Fruit fly (Drosophila melanogaster): ENCODE data around the gene Ziz.
A peak's percentile ranks its signal among the peaks of the same experiment; 100 is the strongest.

Ziz gene

dm6 chr2L:7424907-7425689 lies 71.0 kb downstream of the Ziz start (continued):
- TF ChIP-seq shn (GFP tag; optimal IDR thresholded peaks at IDR 0.05), result peak; percentile 59
- TF ChIP-seq nom (GFP tag; optimal IDR thresholded peaks at IDR 0.05), result no peak
- TF ChIP-seq GATAe (GFP tag; conservative IDR thresholded peaks at IDR 0.05), result no peak
- no peak for TF ChIP-seq CG3726 (GFP tag; IDR thresholded peaks at IDR 0.05)
- no peak for TF ChIP-seq ro (GFP tag; IDR thresholded peaks at IDR 0.05)
- no peak for TF ChIP-seq Eip74EF (GFP tag; optimal IDR thresholded peaks at IDR 0.05)
- TF ChIP-seq gce (GFP tag; IDR thresholded peaks at IDR 0.05), result no peak
- no peak for TF ChIP-seq CG5245 (GFP tag; optimal IDR thresholded peaks at IDR 0.05)
- no peak for TF ChIP-seq kni (GFP tag; optimal IDR thresholded peaks at IDR 0.05)
- TF ChIP-seq Nf-YA (GFP tag; IDR thresholded peaks at IDR 0.05), result no peak
- peak; percentile 45; the same call in 1 of the 2 replicates for TF ChIP-seq seq (GFP tag; IDR thresholded peaks at IDR 0.05)
- TF ChIP-seq C15 (GFP tag; IDR thresholded peaks at IDR 0.05), result peak; percentile 37; the same call in 1 of the 3 replicates
- TF ChIP-seq CG14014 (GFP tag; IDR thresholded peaks at IDR 0.05), result peak; percentile 81
- TF ChIP-seq bbx (GFP tag; IDR thresholded peaks at IDR 0.05; ENCODE audit: partially characterized antibody), result no peak
- 0 out of 3 replicates have a peak, but pooled peaks have one; percentile 21 for TF ChIP-seq CG11695 (GFP tag; IDR thresholded peaks at IDR 0.05)
- TF ChIP-seq Dad (GFP tag; optimal IDR thresholded peaks at IDR 0.05), result peak; percentile 50
- TF ChIP-seq kay (GFP tag; optimal IDR thresholded peaks at IDR 0.05), result peak; percentile 40
- TF ChIP-seq CG13775 (GFP tag; optimal IDR thresholded peaks at IDR 0.05), result peak; percentile 70
- TF ChIP-seq CG12942 (GFP tag; optimal IDR thresholded peaks at IDR 0.05), result peak; percentile 6
- 0 out of 2 replicates have a peak, but pooled peaks have one; percentile 10 for TF ChIP-seq dimm (GFP tag; IDR thresholded peaks at IDR 0.05)
- TF ChIP-seq lilli (GFP tag; optimal IDR thresholded peaks at IDR 0.05), result peak; percentile 91
- no peak for TF ChIP-seq Dfd (GFP tag; optimal IDR thresholded peaks at IDR 0.05)
- peak; percentile 70; the same call in 1 of the 2 replicates for TF ChIP-seq Atf6 (GFP tag; IDR thresholded peaks at IDR 0.05)
- no peak for TF ChIP-seq gfzf (GFP tag; optimal IDR thresholded peaks at IDR 0.05)
- peak; percentile 32 for TF ChIP-seq az2 (GFP tag; optimal IDR thresholded peaks at IDR 0.05)
- no peak for TF ChIP-seq Camta (GFP tag; optimal IDR thresholded peaks at IDR 0.05)
- no peak for TF ChIP-seq CG4328 (GFP tag; optimal IDR thresholded peaks at IDR 0.05)
- TF ChIP-seq crc (GFP tag; optimal IDR thresholded peaks at IDR 0.05), result peak; percentile 41
- no peak for TF ChIP-seq E2f1 (GFP tag; IDR thresholded peaks at IDR 0.05)
- TF ChIP-seq CG17568 (GFP tag; optimal IDR thresholded peaks at IDR 0.05), result peak; percentile 16
- TF ChIP-seq CG10366 (GFP tag; IDR thresholded peaks at IDR 0.05), result peak; percentile 63
- TF ChIP-seq mld (GFP tag; IDR thresholded peaks at IDR 0.05; ENCODE audit: partially characterized antibody), result no peak
- TF ChIP-seq chif (GFP tag; optimal IDR thresholded peaks at IDR 0.05), result peak in 1 of 2 experiments; percentile 35
- no peak for TF ChIP-seq CG14965 (GFP tag; optimal IDR thresholded peaks at IDR 0.05; ENCODE audit: borderline replicate concordance)
- 0 out of 3 replicates have a peak, but pooled peaks have one; percentile 9 for TF ChIP-seq zfh1 (GFP tag; IDR thresholded peaks at IDR 0.05)
- TF ChIP-seq CG11504 (tag; optimal IDR thresholded peaks at IDR 0.05), result peak; percentile 9
- TF ChIP-seq Ptx1 (GFP tag; IDR thresholded peaks at IDR 0.05), result peak; percentile 47; the same call in 1 of the 2 replicates
- no peak for TF ChIP-seq Nf-YB (GFP tag; optimal IDR thresholded peaks at IDR 0.05)
- TF ChIP-seq dan (GFP tag; IDR thresholded peaks at IDR 0.05), result no peak
- TF ChIP-seq lab (GFP tag; optimal IDR thresholded peaks at IDR 0.05), result peak; percentile 88
- peak; percentile 1 for TF ChIP-seq NC2α (GFP tag; optimal IDR thresholded peaks at IDR 0.05)
- TF ChIP-seq bigmax (GFP tag; optimal IDR thresholded peaks at IDR 0.05), result peak; percentile 79
- TF ChIP-seq CG10959 (GFP tag; IDR thresholded peaks at IDR 0.05), result 0 out of 2 replicates have a peak, but pooled peaks have one; percentile 28
- TF ChIP-seq CG4282 (GFP tag; optimal IDR thresholded peaks at IDR 0.05), result peak; percentile 8
- TF ChIP-seq CG7963 (GFP tag; IDR thresholded peaks at IDR 0.05; ENCODE audit: partially characterized antibody), result no peak
- TF ChIP-seq otp (GFP tag; IDR thresholded peaks at IDR 0.05), result no peak
- TF ChIP-seq Hr51 (GFP tag; optimal IDR thresholded peaks at IDR 0.05), result peak in 1 of 2 experiments; percentile 39
- no peak for TF ChIP-seq CG7271 (tag; optimal IDR thresholded peaks at IDR 0.05)

Measured in whole organism, embryonic.